Worm (Caenorhabditis elegans) whole organism, L2 larva: ENCODE data around the gene twk-10.

Source experiments
- ZK546.5 ChIP-seq: sonication (generic microtip); optimal IDR thresholded peaks from 2 replicates; lab custom pipeline; 2017; ENCODE audit warnings: missing biosample characterization, missing genetic modification characterization
- aly-2 ChIP-seq: fragments of 150-350 bp; optimal IDR thresholded peaks from 2 replicates; lab custom pipeline; 2014; ENCODE audit warnings: missing biosample characterization, missing genetic modification characterization
- ama-1 ChIP-seq: fragments of 150-350 bp; optimal IDR thresholded peaks from 2 replicates; lab custom pipeline; 2018; ENCODE audit warnings: inconsistent platforms
- blmp-1 ChIP-seq: sonication (generic microtip); optimal IDR thresholded peaks from 2 replicates; lab custom pipeline; 2017; ENCODE audit warnings: missing genetic modification characterization, mild to moderate bottlenecking, missing compliant biosample characterization, antibody characterized with exemption, moderate library complexity; ENCODE audit not compliant: insufficient read depth
- ceh-16 ChIP-seq: fragments of 150-350 bp; optimal IDR thresholded peaks from 2 replicates; lab custom pipeline; 2014; ENCODE audit warnings: missing biosample characterization, missing genetic modification characterization
- egl-27 ChIP-seq: sonication (generic microtip); optimal IDR thresholded peaks from 3 replicates; lab custom pipeline; 2017; ENCODE audit warnings: missing biosample characterization, missing genetic modification reagents, missing genetic modification characterization
- fos-1 ChIP-seq: fragments of 150-350 bp; optimal IDR thresholded peaks from 2 replicates; lab custom pipeline; 2014; ENCODE audit warnings: missing biosample characterization, missing genetic modification characterization
- lin-11 ChIP-seq: fragments of 150-350 bp; sonication (generic microtip); optimal IDR thresholded peaks from 2 replicates; lab custom pipeline; 2014; ENCODE audit warnings: missing biosample characterization, missing genetic modification characterization, inconsistent platforms, mixed read lengths
- lsy-2 ChIP-seq, 2 experiments: fragments of 150-350 bp in 1 of 2; sonication (generic microtip) in 1 of 2; optimal IDR thresholded peaks; 2 replicates each; lab custom pipeline; 2014 to 2017; ENCODE audit warnings: missing biosample characterization in 2 of 2, missing genetic modification characterization in 2 of 2
- mdl-1 ChIP-seq, 2 experiments: fragments of 150-350 bp in 1 of 2; sonication (generic microtip) in 1 of 2; optimal IDR thresholded peaks; 2 replicates each; lab custom pipeline; 2017; ENCODE audit warnings: missing biosample characterization in 2 of 2, missing genetic modification characterization in 2 of 2
- nhr-10 ChIP-seq: sonication (generic microtip); optimal IDR thresholded peaks from 2 replicates; lab custom pipeline; 2017; ENCODE audit warnings: missing biosample characterization, missing genetic modification characterization
- nhr-237 ChIP-seq: fragments of 150-350 bp; optimal IDR thresholded peaks from 2 replicates; lab custom pipeline; 2014; ENCODE audit warnings: missing biosample characterization, missing genetic modification characterization
- nhr-77 ChIP-seq: fragments of 150-350 bp; optimal IDR thresholded peaks from 2 replicates; lab custom pipeline; 2014; ENCODE audit warnings: missing biosample characterization, missing genetic modification characterization
- snpc-4 ChIP-seq: fragments of 150-350 bp; optimal IDR thresholded peaks from 2 replicates; lab custom pipeline; 2014; ENCODE audit warnings: missing biosample characterization, missing genetic modification characterization

DNA sequence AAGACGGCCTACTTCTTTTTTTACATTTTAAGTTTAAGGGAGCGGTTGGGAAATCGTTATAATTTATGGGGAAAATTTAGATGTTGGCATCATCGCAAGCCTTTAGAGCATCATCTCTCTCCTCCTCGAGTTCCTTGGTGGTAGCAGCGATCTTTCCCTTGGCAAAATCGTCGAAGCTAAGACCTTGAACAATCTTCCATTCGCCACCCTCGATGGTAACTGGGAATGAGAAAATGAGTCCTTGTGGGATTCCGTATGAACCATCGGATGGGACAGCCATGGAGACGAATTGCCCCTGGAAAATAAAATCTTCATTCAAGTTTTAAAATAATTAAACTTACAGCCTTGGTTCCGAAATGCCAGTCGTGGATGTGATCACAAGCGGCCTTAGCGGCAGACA, 36.8 kb upstream of the twk-10 start:
- TF ChIP-seq snpc-4 (tag; lab: Kevin White, UChicago): no peak
- TF ChIP-seq aly-2 (tag; lab: Kevin White, UChicago): no peak
- no peak for TF ChIP-seq blmp-1
- TF ChIP-seq lin-11 (tag; lab: Kevin White, UChicago): no peak
- no peak for TF ChIP-seq mdl-1 (tag; optimal IDR thresholded peaks at IDR 0.05; lab: Kevin White, UChicago)
- no peak for TF ChIP-seq lsy-2 (tag; optimal IDR thresholded peaks at IDR 0.05; lab: Kevin White, UChicago)
- TF ChIP-seq nhr-237: no peak
- no peak for TF ChIP-seq fos-1 (tag; lab: Kevin White, UChicago)
- no peak for TF ChIP-seq ceh-16 (tag; lab: Kevin White, UChicago)
- TF ChIP-seq ama-1: no peak
- TF ChIP-seq ZK546.5 (tag; lab: Kevin White, UChicago): no peak
- TF ChIP-seq nhr-10 (tag; lab: Kevin White, UChicago): no peak
- TF ChIP-seq nhr-77: no peak
- TF ChIP-seq egl-27 (tag; lab: Kevin White, UChicago): no peak
